Worm (Caenorhabditis elegans): ENCODE measurements around the gene F19G12.9.
"Not testable (repeated sequence)": the region's sequence is repeated elsewhere in the genome, so short reads cannot be mapped to it uniquely, and the experiment has no call there.

The F19G12.9 gene

ce11 chrX:1386893-1387367, 32.1 kb upstream of the F19G12.9 start, which contains the start of gene F56C3.1:
Gene F56C3.1, plus strand, starts transcription at chrX:1387317.
- no peak for TF ChIP-seq klf-2 (GFP tag; conservative IDR thresholded peaks at IDR 0.05)
- no peak for TF ChIP-seq ref-1 (GFP tag; conservative IDR thresholded peaks at IDR 0.05)
- no peak for TF ChIP-seq ztf-29 (GFP tag; IDR thresholded peaks at IDR 0.05)
- TF ChIP-seq cog-1 (tag; optimal IDR thresholded peaks at IDR 0.05): no peak
- no peak for TF ChIP-seq ztf-23 (GFP tag; IDR thresholded peaks at IDR 0.05)
- TF ChIP-seq tab-1 (GFP tag; IDR thresholded peaks at IDR 0.05): no peak

ce11 chrX:1389382-1389983, 29.5 kb upstream of the F19G12.9 start:
- TF ChIP-seq med-1 (GFP tag; optimal IDR thresholded peaks at IDR 0.05; ENCODE audit: insufficient read depth) (no peak), klf-2 (GFP tag; conservative IDR thresholded peaks at IDR 0.05) (no peak), ref-1 (GFP tag; conservative IDR thresholded peaks at IDR 0.05) (no peak), ztf-23 (GFP tag; IDR thresholded peaks at IDR 0.05) (no peak), flt-1 (GFP tag; IDR thresholded peaks at IDR 0.05) (no peak), cog-1 (tag; optimal IDR thresholded peaks at IDR 0.05) (peak; percentile 40)

ce11 chrX:1393891-1394290, 25.1 kb upstream of the F19G12.9 start, which contains the start of gene F56C3.9:
Gene F56C3.9, minus strand, starts transcription at chrX:1393991.
- TF ChIP-seq ztf-23 (GFP tag; IDR thresholded peaks at IDR 0.05) (no peak), med-1 (GFP tag; optimal IDR thresholded peaks at IDR 0.05; ENCODE audit: insufficient read depth) (no peak), klf-2 (GFP tag; conservative IDR thresholded peaks at IDR 0.05) (no peak), cog-1 (tag; optimal IDR thresholded peaks at IDR 0.05) (no peak), ztf-29 (GFP tag; IDR thresholded peaks at IDR 0.05) (no peak), tab-1 (GFP tag; IDR thresholded peaks at IDR 0.05) (no peak)

ce11 chrX:1394437-1394836, 24.6 kb upstream of the F19G12.9 start:
- TF ChIP-seq ztf-29 (GFP tag; IDR thresholded peaks at IDR 0.05) (no peak), klf-2 (GFP tag; conservative IDR thresholded peaks at IDR 0.05) (no peak), ztf-23 (GFP tag; IDR thresholded peaks at IDR 0.05) (no peak), cog-1 (tag; optimal IDR thresholded peaks at IDR 0.05) (no peak), tab-1 (GFP tag; IDR thresholded peaks at IDR 0.05) (no peak), flt-1 (GFP tag; IDR thresholded peaks at IDR 0.05) (no peak), med-1 (GFP tag; optimal IDR thresholded peaks at IDR 0.05; ENCODE audit: insufficient read depth) (no peak)

- no peak for TF ChIP-seq cog-1 (tag; optimal IDR thresholded peaks at IDR 0.05)
- no peak for TF ChIP-seq klf-2 (GFP tag; conservative IDR thresholded peaks at IDR 0.05)
- TF ChIP-seq T22C8.4 (GFP tag; IDR thresholded peaks at IDR 0.05): no peak
- no peak for TF ChIP-seq ztf-29 (GFP tag; IDR thresholded peaks at IDR 0.05)
- no peak for TF ChIP-seq ref-1 (GFP tag; conservative IDR thresholded peaks at IDR 0.05)
These were observed 23.2 kb upstream of the F19G12.9 start for ce11 chrX:1395793-1396192.

ce11 chrX:1397516-1397915, 21.5 kb upstream of the F19G12.9 start, which contains the start of gene H39E20.1:
Gene H39E20.1, minus strand, starts transcription at chrX:1397616.
- TF ChIP-seq med-1 (GFP tag; optimal IDR thresholded peaks at IDR 0.05; ENCODE audit: insufficient read depth) (no peak), T22C8.4 (GFP tag; IDR thresholded peaks at IDR 0.05) (no peak), ref-1 (GFP tag; conservative IDR thresholded peaks at IDR 0.05) (no peak), ztf-29 (GFP tag; IDR thresholded peaks at IDR 0.05) (no peak), cog-1 (tag; optimal IDR thresholded peaks at IDR 0.05) (no peak), tab-1 (GFP tag; IDR thresholded peaks at IDR 0.05) (no peak), ztf-23 (GFP tag; IDR thresholded peaks at IDR 0.05) (no peak), flt-1 (GFP tag; IDR thresholded peaks at IDR 0.05) (no peak), klf-2 (GFP tag; conservative IDR thresholded peaks at IDR 0.05) (no peak)

- TF ChIP-seq med-1 (GFP tag; optimal IDR thresholded peaks at IDR 0.05; ENCODE audit: insufficient read depth): no peak
- TF ChIP-seq cog-1 (tag; optimal IDR thresholded peaks at IDR 0.05): no peak
- no peak for TF ChIP-seq ref-1 (GFP tag; conservative IDR thresholded peaks at IDR 0.05)
- no peak for TF ChIP-seq ztf-23 (GFP tag; IDR thresholded peaks at IDR 0.05)
- TF ChIP-seq ztf-29 (GFP tag; IDR thresholded peaks at IDR 0.05): no peak
These were observed 17.8 kb upstream of the F19G12.9 start, which contains the start of gene ZK402.5 for ce11 chrX:1401259-1401658. Gene ZK402.5, minus strand, starts transcription at chrX:1401359.

- TF ChIP-seq med-1 (GFP tag; optimal IDR thresholded peaks at IDR 0.05; ENCODE audit: insufficient read depth); ref-1 (GFP tag; conservative IDR thresholded peaks at IDR 0.05); T22C8.4 (GFP tag; IDR thresholded peaks at IDR 0.05): not testable (repeated sequence)
These were observed 15.6 kb upstream of the F19G12.9 start, which contains the start of gene ZK402.2 for ce11 chrX:1403444-1403843. Gene ZK402.2, plus strand, starts transcription at chrX:1403744.

ce11 chrX:1403971-1404370, 15.0 kb upstream of the F19G12.9 start, which contains the start of gene ZK402.1:
Gene ZK402.1, plus strand, starts transcription at chrX:1404271.
- TF ChIP-seq flt-1, ztf-29, tab-1 (GFP tag; IDR thresholded peaks at IDR 0.05): not testable (repeated sequence)

- TF ChIP-seq flt-1 (GFP tag; IDR thresholded peaks at IDR 0.05) (no peak), klf-2 (GFP tag; conservative IDR thresholded peaks at IDR 0.05) (no peak), ref-1 (GFP tag; conservative IDR thresholded peaks at IDR 0.05) (no peak), ztf-23 (GFP tag; IDR thresholded peaks at IDR 0.05) (no peak), ztf-29 (GFP tag; IDR thresholded peaks at IDR 0.05) (no peak), T22C8.4 (GFP tag; IDR thresholded peaks at IDR 0.05) (no peak), cog-1 (tag; optimal IDR thresholded peaks at IDR 0.05) (no peak), tab-1 (GFP tag; IDR thresholded peaks at IDR 0.05) (no peak), med-1 (GFP tag; optimal IDR thresholded peaks at IDR 0.05; ENCODE audit: insufficient read depth) (no peak)
These were observed 9.8 kb upstream of the F19G12.9 start for ce11 chrX:1409224-1409623.

All from whole organism, midembryonic.